Fruit fly (Drosophila melanogaster) whole organism, prepupa: ENCODE results near the gene CG7573.

Source experiments
- Blimp-1 ChIP-seq: fragments of 200-800 bp; sonication (Bioruptor generic); optimal IDR thresholded peaks from 3 replicates; lab custom pipeline; 2017; ENCODE audit warnings: missing biosample characterization, missing genetic modification characterization, mild to moderate bottlenecking, moderate library complexity, missing genetic modification reagents
- CG10631 ChIP-seq: fragments of 200-800 bp; sonication (Bioruptor generic); optimal IDR thresholded peaks from 2 replicates; lab custom pipeline; 2016; ENCODE audit warnings: missing biosample characterization, missing genetic modification characterization
- CG10669 ChIP-seq: fragments of 200-800 bp; sonication (Bioruptor generic); optimal IDR thresholded peaks from 3 replicates; lab custom pipeline; 2018; ENCODE audit warnings: missing biosample characterization, mild to moderate bottlenecking, missing genetic modification characterization, moderate library complexity
- CG11294 ChIP-seq: fragments of 200-800 bp; sonication (Bioruptor generic); IDR thresholded peaks from 2 replicates; pipeline ENCODE4 v1.3.6; 2022; ENCODE audit warnings: missing biosample characterization, missing genetic modification characterization
- CG11762 ChIP-seq: fragments of 200-800 bp; sonication (Bioruptor generic); optimal IDR thresholded peaks from 3 replicates; lab custom pipeline; 2016; ENCODE audit warnings: missing biosample characterization, missing genetic modification characterization; ENCODE audit not compliant: insufficient read depth
- CG1621 ChIP-seq: fragments of 200-800 bp; sonication (Bioruptor generic); optimal IDR thresholded peaks from 3 replicates; lab custom pipeline; 2018; ENCODE audit warnings: missing biosample characterization, mild to moderate bottlenecking, missing genetic modification characterization
- CG16779 ChIP-seq: fragments of 200-800 bp; sonication (Bioruptor generic); optimal IDR thresholded peaks from 3 replicates; lab custom pipeline; 2017; ENCODE audit warnings: missing biosample characterization, mild to moderate bottlenecking, missing genetic modification characterization
- CG3032 ChIP-seq: fragments of 200-800 bp; optimal IDR thresholded peaks from 2 replicates; lab custom pipeline; 2019; ENCODE audit warnings: missing biosample characterization, mild to moderate bottlenecking, missing genetic modification characterization, moderate library complexity
- CG34406 ChIP-seq: fragments of 200-800 bp; sonication (Bioruptor generic); optimal IDR thresholded peaks from 3 replicates; lab custom pipeline; 2016; ENCODE audit warnings: missing biosample characterization, missing genetic modification characterization
- CG3919 ChIP-seq: fragments of 200-800 bp; sonication (Bioruptor generic); optimal IDR thresholded peaks from 3 replicates; lab custom pipeline; 2016; ENCODE audit warnings: missing biosample characterization, missing genetic modification characterization
- CG4318 ChIP-seq: fragments of 200-800 bp; sonication (Bioruptor generic); optimal IDR thresholded peaks from 3 replicates; lab custom pipeline; 2017; ENCODE audit warnings: missing biosample characterization, mild to moderate bottlenecking, missing genetic modification characterization
- CG6163 ChIP-seq: fragments of 200-800 bp; sonication (Bioruptor generic); IDR thresholded peaks from 3 replicates; pipeline ENCODE4 v1.3.6; 2022; ENCODE audit warnings: missing biosample characterization, missing genetic modification characterization
- CG6276 ChIP-seq: fragments of 200-800 bp; sonication (Bioruptor generic); optimal IDR thresholded peaks from 2 replicates; lab custom pipeline; 2017; ENCODE audit warnings: missing biosample characterization, mild to moderate bottlenecking, missing genetic modification characterization
- CG6792 ChIP-seq: fragments of 200-800 bp; sonication (Bioruptor generic); optimal IDR thresholded peaks from 3 replicates; lab custom pipeline; 2016; ENCODE audit warnings: missing biosample characterization, missing genetic modification characterization
- CG6854 ChIP-seq: fragments of 200-800 bp; sonication (Bioruptor generic); optimal IDR thresholded peaks from 2 replicates; lab custom pipeline; 2017; ENCODE audit warnings: missing biosample characterization, mild to moderate bottlenecking, missing genetic modification characterization
- CG7368 ChIP-seq: fragments of 200-800 bp; sonication (Bioruptor generic); optimal IDR thresholded peaks from 3 replicates; lab custom pipeline; 2016; ENCODE audit warnings: missing biosample characterization, missing genetic modification characterization
- CG8119 ChIP-seq: fragments of 200-800 bp; sonication (Bioruptor generic); IDR thresholded peaks from 3 replicates; pipeline ENCODE4 v1.3.6; 2022; ENCODE audit warnings: missing biosample characterization, missing genetic modification characterization
- CG8319 ChIP-seq: fragments of 200-800 bp; sonication (Bioruptor generic); optimal IDR thresholded peaks from 3 replicates; lab custom pipeline; 2016; ENCODE audit warnings: missing biosample characterization, missing genetic modification characterization
- CG8632 ChIP-seq: fragments of 200-800 bp; sonication (Bioruptor generic); optimal IDR thresholded peaks from 3 replicates; lab custom pipeline; 2016; ENCODE audit warnings: missing biosample characterization, missing genetic modification characterization
- CG9139 ChIP-seq: fragments of 200-800 bp; sonication (Bioruptor generic); optimal IDR thresholded peaks from 3 replicates; lab custom pipeline; 2017; ENCODE audit warnings: missing biosample characterization, mild to moderate bottlenecking, missing genetic modification characterization
- Eip75B ChIP-seq: fragments of 200-800 bp; sonication (Bioruptor generic); optimal IDR thresholded peaks from 3 replicates; lab custom pipeline; 2016; ENCODE audit warnings: missing biosample characterization, missing genetic modification characterization
- Ets21C ChIP-seq: fragments of 200-800 bp; sonication (Bioruptor generic); optimal IDR thresholded peaks from 3 replicates; lab custom pipeline; 2016; ENCODE audit warnings: missing biosample characterization, missing genetic modification characterization
- Gug ChIP-seq: fragments of 200-800 bp; sonication (Bioruptor generic); IDR thresholded peaks from 2 replicates; pipeline ENCODE4 v1.3.6; 2022; ENCODE audit warnings: missing biosample characterization, missing genetic modification characterization
- Hr39 ChIP-seq: fragments of 200-800 bp; sonication (Bioruptor generic); optimal IDR thresholded peaks from 2 replicates; lab custom pipeline; 2016; ENCODE audit warnings: missing biosample characterization, missing genetic modification characterization
- Hr4 ChIP-seq: fragments of 200-800 bp; sonication (Bioruptor generic); optimal IDR thresholded peaks from 3 replicates; lab custom pipeline; 2016; ENCODE audit warnings: missing biosample characterization, missing genetic modification characterization
- Met ChIP-seq: fragments of 200-800 bp; sonication (Bioruptor generic); optimal IDR thresholded peaks from 3 replicates; lab custom pipeline; 2016; ENCODE audit warnings: missing biosample characterization, missing genetic modification characterization
- Smox ChIP-seq: fragments of 200-800 bp; sonication (Bioruptor generic); optimal IDR thresholded peaks from 3 replicates; lab custom pipeline; 2016; ENCODE audit warnings: missing biosample characterization, missing genetic modification characterization
- Sox102F ChIP-seq: fragments of 200-800 bp; sonication (Bioruptor generic); optimal IDR thresholded peaks from 2 replicates; lab custom pipeline; 2016; ENCODE audit warnings: missing biosample characterization, mild to moderate bottlenecking, missing genetic modification characterization
- Sox15 ChIP-seq: fragments of 200-800 bp; sonication (Bioruptor generic); optimal IDR thresholded peaks from 3 replicates; lab custom pipeline; 2016; ENCODE audit warnings: missing biosample characterization, missing genetic modification characterization
- achi ChIP-seq: fragments of 200-800 bp; sonication (Bioruptor generic); optimal IDR thresholded peaks from 3 replicates; lab custom pipeline; 2016; ENCODE audit warnings: missing biosample characterization, missing genetic modification characterization
- acj6 ChIP-seq: fragments of 200-800 bp; sonication (Bioruptor generic); optimal IDR thresholded peaks from 3 replicates; lab custom pipeline; 2016; ENCODE audit warnings: missing biosample characterization, missing genetic modification characterization
- cyc ChIP-seq: fragments of 200-800 bp; sonication (Bioruptor generic); optimal IDR thresholded peaks from 3 replicates; lab custom pipeline; 2016; ENCODE audit warnings: missing biosample characterization, missing genetic modification characterization
- dac ChIP-seq: fragments of 200-800 bp; sonication (Bioruptor generic); optimal IDR thresholded peaks from 2 replicates; lab custom pipeline; 2017; ENCODE audit warnings: missing biosample characterization, mild to moderate bottlenecking, missing genetic modification characterization
- dsx ChIP-seq: fragments of 200-800 bp; optimal IDR thresholded peaks from 3 replicates; lab custom pipeline; 2019; ENCODE audit warnings: missing biosample characterization, mild to moderate bottlenecking, missing genetic modification characterization, moderate library complexity; ENCODE audit not compliant: poor library complexity, severe bottlenecking
- eg ChIP-seq: fragments of 200-800 bp; sonication (Bioruptor generic); IDR thresholded peaks from 3 replicates; pipeline ENCODE4 v1.3.6; 2022; ENCODE audit warnings: missing biosample characterization, missing genetic modification characterization
- fd59A ChIP-seq: fragments of 200-800 bp; sonication (Bioruptor generic); optimal IDR thresholded peaks from 2 replicates; lab custom pipeline; 2017; ENCODE audit warnings: missing biosample characterization, mild to moderate bottlenecking, missing genetic modification characterization, missing genetic modification reagents
- fd85E ChIP-seq: fragments of 200-800 bp; sonication (Bioruptor generic); optimal IDR thresholded peaks from 3 replicates; lab custom pipeline; 2016; ENCODE audit warnings: missing biosample characterization, missing genetic modification characterization
- lz ChIP-seq: fragments of 200-800 bp; sonication (Bioruptor generic); optimal IDR thresholded peaks from 3 replicates; lab custom pipeline; 2016; ENCODE audit warnings: missing biosample characterization, missing genetic modification characterization
- net ChIP-seq: fragments of 200-800 bp; sonication (Bioruptor generic); optimal IDR thresholded peaks from 3 replicates; lab custom pipeline; 2016; ENCODE audit warnings: missing biosample characterization, missing genetic modification characterization
- pdm3 ChIP-seq: fragments of 200-800 bp; sonication (Bioruptor generic); optimal IDR thresholded peaks from 3 replicates; lab custom pipeline; 2016; ENCODE audit warnings: missing biosample characterization, missing genetic modification characterization
- salr ChIP-seq, 2 experiments: fragments of 200-800 bp; sonication (Bioruptor generic); optimal IDR thresholded peaks; 3 replicates each; lab custom pipeline; 2016 to 2018; ENCODE audit warnings: missing biosample characterization in 2 of 2, missing genetic modification characterization in 2 of 2, mild to moderate bottlenecking in 1 of 2
- spab ChIP-seq: fragments of 200-800 bp; sonication (Bioruptor generic); optimal IDR thresholded peaks from 2 replicates; lab custom pipeline; 2017; ENCODE audit warnings: missing biosample characterization, mild to moderate bottlenecking, missing genetic modification characterization, missing genetic modification reagents
- svp ChIP-seq: fragments of 200-800 bp; sonication (Bioruptor generic); peaks from one replicate; lab custom pipeline; 2016; ENCODE audit warnings: missing biosample characterization, missing genetic modification characterization
- topi ChIP-seq: fragments of 200-800 bp; sonication (Bioruptor generic); optimal IDR thresholded peaks from 3 replicates; lab custom pipeline; 2016; ENCODE audit warnings: missing biosample characterization, missing genetic modification characterization
- vri ChIP-seq: fragments of 200-800 bp; sonication (Bioruptor generic); optimal IDR thresholded peaks from 3 replicates; lab custom pipeline; 2016; ENCODE audit warnings: missing biosample characterization, mild to moderate bottlenecking, missing genetic modification characterization

Gene CG7573

DNA sequence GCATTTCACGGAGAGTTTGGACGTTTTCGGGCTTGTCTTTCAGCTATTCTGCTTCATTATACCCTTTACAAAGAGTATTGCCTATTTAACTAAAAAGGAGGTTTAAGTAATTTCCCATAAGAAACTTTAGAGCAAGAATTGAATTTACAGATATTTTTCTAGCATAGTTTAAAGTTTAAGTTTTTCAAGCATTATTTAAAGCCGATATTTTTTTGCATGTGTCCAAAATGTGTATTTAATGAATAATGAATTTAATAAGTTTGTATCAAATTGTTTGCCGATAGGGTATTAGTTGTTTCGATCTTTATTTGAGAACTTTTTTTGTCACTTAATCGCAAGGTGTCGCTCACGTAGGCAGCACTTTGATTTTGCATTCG, 14.8 kb upstream of the CG7573 start (continued):
- TF ChIP-seq Hr39 (GFP tag; lab: Kevin White, UChicago) (peak; percentile 90), CG8632 (peak; percentile 76), salr (GFP tag; optimal IDR thresholded peaks at IDR 0.05; lab: Kevin White, UChicago) (peak in 1 of 2 experiments; percentile 29), CG34406 (GFP tag; lab: Kevin White, UChicago) (peak; percentile 78), CG7368 (GFP tag; lab: Kevin White, UChicago) (peak; percentile 71), pdm3 (GFP tag; lab: Kevin White, UChicago) (peak; percentile 85), Hr4 (GFP tag; lab: Kevin White, UChicago) (peak; percentile 68), dac (GFP tag; lab: Kevin White, UChicago) (no peak), fd59A (GFP tag; lab: Kevin White, UChicago) (peak; percentile 41), acj6 (peak; percentile 82), Sox15 (GFP tag; lab: Kevin White, UChicago) (peak; percentile 74), CG10631 (GFP tag; lab: Kevin White, UChicago) (peak; percentile 70), fd85E (GFP tag; lab: Kevin White, UChicago) (peak; percentile 36), svp (GFP tag; lab: Kevin White, UChicago) (peak; percentile 94), CG3032 (tag; lab: Kevin White, UChicago) (peak; percentile 58), eg (GFP tag; lab: Robert Waterston, UW) (peak; percentile 87), Gug (GFP tag; lab: Robert Waterston, UW) (peak; percentile 72), CG11294 (GFP tag; lab: Robert Waterston, UW) (peak; percentile 74), Met (GFP tag; lab: Kevin White, UChicago) (peak; percentile 92), vri (peak; percentile 58), CG4318 (GFP tag; lab: Kevin White, UChicago) (peak; percentile 55), CG16779 (tag; lab: Kevin White, UChicago) (no peak), achi (GFP tag; lab: Kevin White, UChicago) (peak; percentile 74), spab (peak; percentile 51)

DNA sequence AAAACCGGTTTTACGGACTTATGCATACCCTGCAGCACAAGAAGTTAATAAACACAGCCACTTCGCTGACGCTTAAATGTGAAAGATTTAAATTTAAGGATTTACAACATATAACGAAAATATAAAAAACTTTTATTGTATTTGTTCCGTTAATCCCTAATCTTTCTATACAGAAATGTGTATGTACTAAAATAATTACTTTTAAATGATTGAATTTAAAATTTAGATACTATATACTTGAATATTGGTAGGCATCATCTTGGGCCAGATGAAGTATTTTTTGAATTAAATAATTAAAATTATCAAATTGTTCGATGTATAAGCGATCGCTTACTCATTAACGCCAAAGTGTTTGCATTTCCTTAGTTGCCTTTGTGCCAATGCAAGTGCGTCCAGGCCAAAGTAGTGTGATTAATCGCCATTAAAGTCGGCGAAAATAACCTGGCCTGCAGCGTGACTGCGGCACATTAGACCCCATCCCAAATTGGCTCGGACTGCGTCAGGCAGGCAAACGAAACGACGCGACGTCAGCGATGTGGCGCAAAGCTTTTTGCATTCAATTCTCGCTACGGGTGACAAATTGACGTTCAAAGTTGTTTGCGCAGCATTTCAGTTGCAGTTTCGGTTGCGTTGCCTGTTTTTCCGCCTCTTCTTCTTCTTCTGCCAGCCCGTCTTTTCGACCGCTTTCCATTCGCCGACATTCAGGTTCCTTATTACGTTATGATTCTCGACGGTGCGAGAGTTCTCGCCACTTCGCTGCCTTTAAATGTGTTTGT, 13.8 kb upstream of the CG7573 start:
- TF ChIP-seq eg (GFP tag; lab: Robert Waterston, UW), result peak; percentile 60; the same call in 2 of the 3 replicates
- TF ChIP-seq Blimp-1 (GFP tag; lab: Kevin White, UChicago), result peak; percentile 23
- TF ChIP-seq pdm3 (GFP tag; lab: Kevin White, UChicago), result peak; percentile 64
- no peak for TF ChIP-seq CG1621 (tag; lab: Kevin White, UChicago)
- TF ChIP-seq CG3032 (tag; lab: Kevin White, UChicago), result peak; percentile 38
- peak; percentile 57 for TF ChIP-seq CG3919 (GFP tag; lab: Kevin White, UChicago)
- TF ChIP-seq dsx (GFP tag; lab: Kevin White, UChicago), result no peak
- peak; percentile 73 for TF ChIP-seq lz (GFP tag; lab: Kevin White, UChicago)
- TF ChIP-seq Hr4 (GFP tag; lab: Kevin White, UChicago), result peak; percentile 69
- peak; percentile 52 for TF ChIP-seq CG6792 (GFP tag; lab: Kevin White, UChicago)
- TF ChIP-seq dac (GFP tag; lab: Kevin White, UChicago), result peak; percentile 58
- TF ChIP-seq fd59A (GFP tag; lab: Kevin White, UChicago), result no peak
- peak; percentile 44 for TF ChIP-seq CG7368 (GFP tag; lab: Kevin White, UChicago)
- peak; percentile 60 for TF ChIP-seq Ets21C
- peak; percentile 57 for TF ChIP-seq CG10631 (GFP tag; lab: Kevin White, UChicago)
- peak; percentile 30 for TF ChIP-seq CG11762 (GFP tag; lab: Kevin White, UChicago)
- TF ChIP-seq CG6854, result no peak
- no peak for TF ChIP-seq CG8319 (GFP tag; lab: Kevin White, UChicago)
- peak; percentile 62 for TF ChIP-seq acj6
- peak; percentile 33 for TF ChIP-seq Eip75B
- TF ChIP-seq CG8632, result peak; percentile 46
- peak; percentile 70 for TF ChIP-seq cyc (GFP tag; lab: Kevin White, UChicago)
- TF ChIP-seq CG8119 (GFP tag; lab: Robert Waterston, UW), result peak; percentile 60; the same call in 2 of the 3 replicates
- peak; percentile 38 for TF ChIP-seq Sox15 (GFP tag; lab: Kevin White, UChicago)
- TF ChIP-seq net (GFP tag; lab: Kevin White, UChicago), result peak; percentile 39
- peak; percentile 87 for TF ChIP-seq svp (GFP tag; lab: Kevin White, UChicago)
- TF ChIP-seq CG9139 (GFP tag; lab: Kevin White, UChicago), result no peak
- TF ChIP-seq spab, result no peak
- TF ChIP-seq CG10669 (GFP tag; lab: Kevin White, UChicago), result peak; percentile 6
- TF ChIP-seq Gug (GFP tag; lab: Robert Waterston, UW), result no peak
- no peak for TF ChIP-seq fd85E (GFP tag; lab: Kevin White, UChicago)
- peak; percentile 58 for TF ChIP-seq Sox102F
- TF ChIP-seq topi (GFP tag; lab: Kevin White, UChicago), result peak; percentile 71
- TF ChIP-seq vri, result no peak
- no peak; the same call in 2 of the 3 replicates for TF ChIP-seq CG6163 (GFP tag; lab: Robert Waterston, UW)
- peak; percentile 76 for TF ChIP-seq Smox (GFP tag; lab: Kevin White, UChicago)
- TF ChIP-seq CG4318 (GFP tag; lab: Kevin White, UChicago), result peak; percentile 69
- TF ChIP-seq CG34406 (GFP tag; lab: Kevin White, UChicago), result peak; percentile 59
- TF ChIP-seq CG6276 (GFP tag; lab: Kevin White, UChicago), result peak; percentile 71
